Worm (Caenorhabditis elegans) whole organism, early embryonic: Measurements from ENCODE around the gene Y113G7B.12.

Source experiments
- B0310.2 ChIP-seq: sonication (generic microtip); optimal IDR thresholded peaks from 2 replicates; lab custom pipeline; 2016; ENCODE audit warnings: mild to moderate bottlenecking, missing genetic modification characterization, missing compliant biosample characterization
- F13C5.2 ChIP-seq: sonication (generic microtip); optimal IDR thresholded peaks from 2 replicates; lab custom pipeline; 2017; ENCODE audit warnings: mild to moderate bottlenecking, missing genetic modification characterization, inconsistent platforms, missing compliant biosample characterization
- aly-1 ChIP-seq: sonication (generic microtip); optimal IDR thresholded peaks from 2 replicates; lab custom pipeline; 2016; ENCODE audit warnings: missing genetic modification characterization, missing compliant biosample characterization
- ceh-13 ChIP-seq: fragments of 200-800 bp; sonication (Bioruptor generic); optimal IDR thresholded peaks from 2 replicates; lab custom pipeline; 2018; ENCODE audit warnings: mild to moderate bottlenecking, missing genetic modification characterization, missing compliant biosample characterization
- ceh-36 ChIP-seq: sonication (generic microtip); optimal IDR thresholded peaks from 2 replicates; lab custom pipeline; 2016; ENCODE audit warnings: missing genetic modification characterization, inconsistent platforms, missing compliant biosample characterization
- ets-7 ChIP-seq: sonication (generic microtip); optimal IDR thresholded peaks from 2 replicates; lab custom pipeline; 2016; ENCODE audit warnings: missing genotype, missing genetic modification characterization, missing compliant biosample characterization
- flt-1 ChIP-seq: fragments of 200-800 bp; sonication (Bioruptor generic); IDR thresholded peaks from 2 replicates; pipeline ENCODE4 v1.3.6; 2022; ENCODE audit warnings: missing genetic modification characterization, missing compliant biosample characterization
- hmbx-1 ChIP-seq: sonication (generic microtip); optimal IDR thresholded peaks from 2 replicates; lab custom pipeline; 2016; ENCODE audit warnings: mild to moderate bottlenecking, missing genetic modification characterization, missing compliant biosample characterization
- hmg-4 ChIP-seq: fragments of 200-800 bp; sonication (Bioruptor generic); optimal IDR thresholded peaks from 2 replicates; lab custom pipeline; 2018; ENCODE audit warnings: mild to moderate bottlenecking, missing genetic modification characterization, missing compliant biosample characterization
- hnd-1 ChIP-seq: sonication (generic microtip); optimal IDR thresholded peaks from 2 replicates; lab custom pipeline; 2016; ENCODE audit warnings: missing genetic modification characterization, missing compliant biosample characterization
- pes-1 ChIP-seq: fragments of 200-800 bp; sonication (Bioruptor generic); IDR thresholded peaks from 2 replicates; pipeline ENCODE4 v1.3.6; 2022; ENCODE audit warnings: missing genetic modification reagents, missing genetic modification characterization, missing compliant biosample characterization
- scrt-1 ChIP-seq: fragments of 200-800 bp; sonication (Bioruptor generic); IDR thresholded peaks from 2 replicates; pipeline ENCODE4 v1.3.6; 2022; ENCODE audit warnings: missing genetic modification characterization, missing compliant biosample characterization
- sea-1 ChIP-seq: fragments of 200-800 bp; sonication (Bioruptor generic); conservative IDR thresholded peaks from 2 replicates; pipeline ENCODE4 v1.3.6; 2022; ENCODE audit warnings: missing genetic modification characterization, missing compliant biosample characterization
- tbx-11 ChIP-seq: fragments of 200-800 bp; sonication (Bioruptor generic); IDR thresholded peaks from 2 replicates; pipeline ENCODE4 v1.3.6; 2022; ENCODE audit warnings: missing genetic modification characterization, missing compliant biosample characterization
- tbx-37 ChIP-seq: fragments of 200-800 bp; sonication (Bioruptor generic); conservative IDR thresholded peaks from 2 replicates; pipeline ENCODE4 v1.3.6; 2022; ENCODE audit warnings: missing genetic modification reagents, missing genetic modification characterization, missing compliant biosample characterization
- tra-4 ChIP-seq: sonication (generic microtip); optimal IDR thresholded peaks from 2 replicates; lab custom pipeline; 2017; ENCODE audit warnings: missing genetic modification characterization, missing compliant biosample characterization

Y113G7B.12 gene

DNA sequence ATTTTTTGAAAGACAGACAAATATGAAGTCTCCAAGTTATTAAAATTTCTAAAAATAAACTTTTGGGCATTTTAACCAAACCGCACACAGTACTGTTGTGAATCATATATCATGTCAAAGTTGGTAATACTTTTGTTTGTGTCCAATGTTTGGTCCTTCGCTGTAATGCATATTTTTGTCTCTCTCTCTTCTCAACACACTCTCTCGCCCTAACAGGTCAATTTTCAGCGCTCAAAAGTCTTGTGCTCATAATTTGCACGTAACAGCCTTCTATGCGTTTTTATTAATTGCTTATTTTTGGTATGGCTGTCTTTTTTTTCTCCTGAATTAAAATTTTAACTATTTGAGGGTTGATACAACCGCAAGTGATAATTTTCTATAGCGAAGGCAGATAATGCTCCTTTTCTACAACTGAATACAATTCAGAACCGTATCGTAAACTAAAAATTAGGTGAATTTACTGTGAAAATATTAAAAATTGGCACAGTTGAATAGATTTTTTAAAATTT, 50.6 kb downstream of the Y113G7B.12 start:
- TF ChIP-seq aly-1 (tag; lab: Kevin White, UChicago) (no peak), hnd-1 (tag; lab: Kevin White, UChicago) (no peak), ets-7 (tag; lab: Kevin White, UChicago) (no peak), hmg-4 (GFP tag; lab: Kevin White, UChicago) (no peak), flt-1 (no peak), tbx-37 (GFP tag; lab: Robert Waterston, UW) (no peak), pes-1 (GFP tag; lab: Robert Waterston, UW) (no peak), F13C5.2 (tag; lab: Kevin White, UChicago) (no peak), B0310.2 (tag; lab: Kevin White, UChicago) (no peak), sea-1 (GFP tag; lab: Robert Waterston, UW) (no peak), ceh-36 (tag; lab: Kevin White, UChicago) (no peak), scrt-1 (GFP tag; lab: Robert Waterston, UW) (no peak), hmbx-1 (tag; lab: Kevin White, UChicago) (no peak), tbx-11 (GFP tag; lab: Robert Waterston, UW) (no peak), ceh-13 (GFP tag; lab: Kevin White, UChicago) (no peak), tra-4 (no peak)
